Fruit fly (Drosophila melanogaster): ENCODE measurements around the gene CG5376.

dm6 chr3R:22491088-22491879, 2.5 kb upstream of the CG5376 start, which contains the start of the genes CCT1 and tHMG1:
- TF ChIP-seq ttk (optimal IDR thresholded peaks at IDR 0.05) (no peak), h (optimal IDR thresholded peaks at IDR 0.05) (no peak), insv (optimal IDR thresholded peaks at IDR 0.05) (no peak), Sin3A (optimal IDR thresholded peaks at IDR 0.05) (no peak)

Measured in Kc167 (cell line).